Worm (Caenorhabditis elegans) whole organism, L4/young adult: ENCODE measurements around the gene F23D12.2.

Experiments
- W03F9.2 ChIP-seq: fragments of 150-350 bp; optimal IDR thresholded peaks from 2 replicates; lab custom pipeline; 2014; ENCODE audit warnings: missing biosample characterization, missing genetic modification characterization
- dao-5 ChIP-seq: sonication (generic microtip); optimal IDR thresholded peaks from 2 replicates; lab custom pipeline; 2016; ENCODE audit warnings: missing genotype, missing genetic modification characterization, moderate library complexity, missing compliant biosample characterization

ce11 chrX:14430436-14430835 is 9.1 kb upstream of the F23D12.2 start:
- no peak for TF ChIP-seq W03F9.2 (tag; lab: Kevin White, UChicago)
- no peak for TF ChIP-seq dao-5
